Worm (Caenorhabditis elegans): ENCODE measurements around the gene W05H9.4.
A peak's percentile ranks its signal among the peaks of the same experiment; 100 is the strongest.

The W05H9.4 gene

ce11 chrX:6258409-6258808 lies 5.0 kb upstream of the W05H9.4 start:
- TF ChIP-seq nhr-23 (tag; optimal IDR thresholded peaks at IDR 0.05) (peak; percentile 7), egl-27 (tag; optimal IDR thresholded peaks at IDR 0.05) (no peak), nhr-25 (tag; optimal IDR thresholded peaks at IDR 0.05) (peak; percentile 4)

ce11 chrX:6259081-6259480 lies 4.4 kb upstream of the W05H9.4 start:
- no peak for TF ChIP-seq lin-39 (tag; optimal IDR thresholded peaks at IDR 0.05)

ce11 chrX:6266739-6267138 lies 3.3 kb downstream of the W05H9.4 start, which contains the start of gene W05H9.2:
W05H9.2 (plus strand) TSS chrX:6267039.
- TF ChIP-seq snpc-4 (tag; optimal IDR thresholded peaks at IDR 0.05) (no peak), ZK546.5 (tag; optimal IDR thresholded peaks at IDR 0.05) (no peak), mml-1 (tag; optimal IDR thresholded peaks at IDR 0.05) (no peak), aly-2 (tag; optimal IDR thresholded peaks at IDR 0.05) (no peak), elt-2 (tag; optimal IDR thresholded peaks at IDR 0.05) (no peak), sea-2 (GFP tag; optimal IDR thresholded peaks at IDR 0.05) (no peak)

- TF ChIP-seq eor-1 (tag; optimal IDR thresholded peaks at IDR 0.05) (no peak), aly-2 (tag; optimal IDR thresholded peaks at IDR 0.05) (no peak), pqm-1 (tag; optimal IDR thresholded peaks at IDR 0.05) (peak; percentile 88), pha-4 (tag; optimal IDR thresholded peaks at IDR 0.05) (peak; percentile 37), ztf-11 (tag; optimal IDR thresholded peaks at IDR 0.05) (no peak), skn-1 (tag; optimal IDR thresholded peaks at IDR 0.05) (peak; percentile 76), jun-1 (tag; optimal IDR thresholded peaks at IDR 0.05) (peak; percentile 40), ZK546.5 (tag; optimal IDR thresholded peaks at IDR 0.05) (no peak), mml-1 (tag; optimal IDR thresholded peaks at IDR 0.05) (no peak), nhr-67 (tag; optimal IDR thresholded peaks at IDR 0.05) (no peak), mdl-1 (tag; optimal IDR thresholded peaks at IDR 0.05) (no peak), elt-2 (tag; optimal IDR thresholded peaks at IDR 0.05) (peak; percentile 94), nhr-76 (tag; optimal IDR thresholded peaks at IDR 0.05) (no peak), nfya-1 (tag; optimal IDR thresholded peaks at IDR 0.05; ENCODE audit: insufficient read depth) (no peak), ceh-9 (tag; optimal IDR thresholded peaks at IDR 0.05) (no peak)
Measured at ce11 chrX:6271718-6272117, 8.3 kb downstream of the W05H9.4 start, which contains the start of gene lro-1. lro-1 (plus strand) TSS chrX:6272089.

- TF ChIP-seq nhr-23 (tag; optimal IDR thresholded peaks at IDR 0.05) (no peak), egl-5 (tag; optimal IDR thresholded peaks at IDR 0.05) (no peak)
Measured at ce11 chrX:6273772-6274171, 10.3 kb downstream of the W05H9.4 start.

ce11 chrX:6274270-6274669 lies 10.8 kb downstream of the W05H9.4 start:
- TF ChIP-seq pha-4 (tag; optimal IDR thresholded peaks at IDR 0.05) (peak; percentile 27), fkh-2 (tag; optimal IDR thresholded peaks at IDR 0.05) (no peak), pqm-1 (tag; optimal IDR thresholded peaks at IDR 0.05) (peak; percentile 83), unc-39 (tag; optimal IDR thresholded peaks at IDR 0.05) (no peak), ztf-11 (tag; optimal IDR thresholded peaks at IDR 0.05) (no peak), tbx-2 (tag; optimal IDR thresholded peaks at IDR 0.05) (no peak), ceh-9 (tag; optimal IDR thresholded peaks at IDR 0.05) (no peak), nhr-67 (tag; optimal IDR thresholded peaks at IDR 0.05) (no peak), nhr-43 (tag; optimal IDR thresholded peaks at IDR 0.05; ENCODE audit: poor library complexity, severe bottlenecking) (no peak), nhr-77 (tag; optimal IDR thresholded peaks at IDR 0.05) (no peak), eor-1 (tag; optimal IDR thresholded peaks at IDR 0.05) (no peak), ceh-16 (tag; optimal IDR thresholded peaks at IDR 0.05) (no peak), lin-39 (tag; optimal IDR thresholded peaks at IDR 0.05) (no peak), daf-12 (tag; optimal IDR thresholded peaks at IDR 0.05) (no peak), fos-1 (tag; optimal IDR thresholded peaks at IDR 0.05) (no peak), elt-2 (tag; optimal IDR thresholded peaks at IDR 0.05) (peak; percentile 80), jun-1 (tag; optimal IDR thresholded peaks at IDR 0.05) (peak; percentile 27), nhr-25 (tag; optimal IDR thresholded peaks at IDR 0.05) (no peak), skn-1 (tag; optimal IDR thresholded peaks at IDR 0.05) (peak; percentile 61), nfya-1 (tag; optimal IDR thresholded peaks at IDR 0.05; ENCODE audit: insufficient read depth) (no peak)

ce11 chrX:6275343-6275742 lies 11.9 kb downstream of the W05H9.4 start:
- TF ChIP-seq nhr-23 (tag; optimal IDR thresholded peaks at IDR 0.05) (peak; percentile 16), pha-4 (tag; optimal IDR thresholded peaks at IDR 0.05) (no peak), nfya-1 (tag; optimal IDR thresholded peaks at IDR 0.05; ENCODE audit: insufficient read depth) (peak; percentile 8), nhr-25 (tag; optimal IDR thresholded peaks at IDR 0.05) (peak; percentile 72)

Measured in whole organism, L3 larva.